Worm (Caenorhabditis elegans) whole organism, L2 larva: ENCODE results near the gene gpa-10.

Experiments used
- fos-1 ChIP-seq: fragments of 150-350 bp; optimal IDR thresholded peaks from 2 replicates; lab custom pipeline; 2014; ENCODE audit warnings: missing biosample characterization, missing genetic modification characterization
- nhr-237 ChIP-seq: fragments of 150-350 bp; optimal IDR thresholded peaks from 2 replicates; lab custom pipeline; 2014; ENCODE audit warnings: missing biosample characterization, missing genetic modification characterization
- nhr-25 ChIP-seq: fragments of 150-350 bp; sonication (generic microtip); optimal IDR thresholded peaks from 3 replicates; lab custom pipeline; 2014; ENCODE audit warnings: missing biosample characterization, missing genetic modification characterization
- unc-62 ChIP-seq: fragments of 150-350 bp; optimal IDR thresholded peaks from 2 replicates; lab custom pipeline; 2014; ENCODE audit warnings: missing biosample characterization, missing genetic modification reagents, missing genetic modification characterization

DNA sequence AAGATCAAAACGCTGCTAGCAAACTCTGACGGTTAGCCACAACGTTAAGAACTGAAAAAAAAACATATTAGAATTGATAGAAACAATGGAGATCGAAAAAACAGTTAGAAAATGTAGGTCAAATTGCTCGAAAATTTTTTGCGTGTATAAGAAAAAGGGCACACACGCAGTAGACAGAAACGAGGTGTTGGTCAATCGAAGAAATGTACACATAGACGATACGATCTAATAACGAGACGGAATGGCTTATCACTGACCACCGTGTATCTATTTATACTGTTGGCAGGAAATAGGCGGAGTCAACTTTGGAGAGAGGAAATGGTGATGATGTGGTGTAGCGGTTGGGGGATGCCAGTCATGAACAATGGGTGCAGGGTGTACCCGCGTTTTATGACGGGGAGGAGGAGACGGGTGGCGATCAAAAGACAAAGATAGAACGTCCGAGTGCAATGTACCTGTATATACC is 45.6 kb upstream of the gpa-10 start, which contains the start of gene odc-1:
- TF ChIP-seq nhr-237 (tag; lab: Kevin White, UChicago), result no peak
- no peak for TF ChIP-seq unc-62
- TF ChIP-seq fos-1, result no peak
- TF ChIP-seq nhr-25, result no peak
